Worm (Caenorhabditis elegans): ENCODE results near the gene W04E12.5.
A peak's percentile ranks its signal among the peaks of the same experiment; 100 is the strongest.

Gene W04E12.5

ce11 chrV:19752879-19753278, 6.9 kb downstream of the W04E12.5 start:
- TF ChIP-seq fkh-10 (GFP tag; optimal IDR thresholded peaks at IDR 0.05) = no peak
- TF ChIP-seq D1046.2 (GFP tag; IDR thresholded peaks at IDR 0.05) = no peak
- peak; percentile 76 for TF ChIP-seq set-16 (GFP tag; IDR thresholded peaks at IDR 0.05)

DNA sequence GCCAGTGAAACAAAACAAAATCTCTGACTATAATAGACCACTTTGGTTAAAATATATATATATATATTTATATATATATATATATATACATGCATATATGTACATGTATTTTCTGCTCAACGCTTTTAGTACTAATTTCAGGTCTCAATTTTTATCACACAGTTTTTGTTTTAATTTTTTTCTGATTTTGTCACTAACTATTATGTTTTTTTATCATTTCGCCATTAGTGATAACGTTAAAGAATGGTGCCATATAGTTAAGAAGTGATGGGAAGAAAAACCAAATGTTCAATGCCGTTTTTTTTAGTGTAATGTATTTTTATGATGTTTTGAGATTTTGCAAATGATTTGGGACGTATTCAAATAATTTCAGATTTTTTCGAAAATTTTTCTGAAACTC, 8.4 kb downstream of the W04E12.5 start:
- TF ChIP-seq nhr-102 (tag; optimal IDR thresholded peaks at IDR 0.05) = no peak
- TF ChIP-seq spr-3 (GFP tag; optimal IDR thresholded peaks at IDR 0.05) = no peak
- no peak for TF ChIP-seq Y5F2A.4 (GFP tag; optimal IDR thresholded peaks at IDR 0.05)
- TF ChIP-seq lin-1 (GFP tag; IDR thresholded peaks at IDR 0.05) = no peak
- peak; percentile 59 for TF ChIP-seq nhr-28 (tag; optimal IDR thresholded peaks at IDR 0.05)
- TF ChIP-seq lsy-2 (tag; optimal IDR thresholded peaks at IDR 0.05) = no peak
- no peak for TF ChIP-seq daf-16 (GFP tag; optimal IDR thresholded peaks at IDR 0.05)
- no peak for TF ChIP-seq daf-16 (tag; optimal IDR thresholded peaks at IDR 0.05)
- TF ChIP-seq ZK546.5 (tag; optimal IDR thresholded peaks at IDR 0.05) = no peak
- no peak for TF ChIP-seq daf-8 (GFP tag; IDR thresholded peaks at IDR 0.05)
- no peak for TF ChIP-seq fos-1 (tag; optimal IDR thresholded peaks at IDR 0.05)
- peak; percentile 13 for TF ChIP-seq pqm-1 (tag; optimal IDR thresholded peaks at IDR 0.05)
- no peak for TF ChIP-seq nhr-6 (tag; optimal IDR thresholded peaks at IDR 0.05)
- 0 out of 2 replicates have a peak, but pooled peaks have one; percentile 50 for TF ChIP-seq php-3 (GFP tag; IDR thresholded peaks at IDR 0.05)

- TF ChIP-seq ceh-20 (GFP tag; IDR thresholded peaks at IDR 0.05) (no peak), nhr-77 (tag; optimal IDR thresholded peaks at IDR 0.05) (peak; percentile 25), dmd-8 (GFP tag; IDR thresholded peaks at IDR 0.05) (no peak), egl-27 (tag; optimal IDR thresholded peaks at IDR 0.05) (no peak), zfp-3 (GFP tag; conservative IDR thresholded peaks at IDR 0.05) (no peak), hmg-1.1 (GFP tag; IDR thresholded peaks at IDR 0.05) (no peak), mep-1 (tag; optimal IDR thresholded peaks at IDR 0.05) (no peak), mxl-3 (GFP tag; optimal IDR thresholded peaks at IDR 0.05) (peak; percentile 89), mdt-29 (GFP tag; IDR thresholded peaks at IDR 0.05) (no peak), aha-1 (tag) (no peak), daf-19 (GFP tag; conservative IDR thresholded peaks at IDR 0.05) (no peak), nhr-102 (tag; optimal IDR thresholded peaks at IDR 0.05) (no peak), dmd-9 (GFP tag; IDR thresholded peaks at IDR 0.05) (no peak), Y105C5A.15 (GFP tag; IDR thresholded peaks at IDR 0.05) (no peak), nhr-48 (tag; optimal IDR thresholded peaks at IDR 0.05) (no peak), ctbp-1 (GFP tag; IDR thresholded peaks at IDR 0.05) (no peak), nhr-28 (tag; optimal IDR thresholded peaks at IDR 0.05) (peak; percentile 75), zip-2 (tag; optimal IDR thresholded peaks at IDR 0.05) (no peak), ceh-44 (GFP tag; IDR thresholded peaks at IDR 0.05) (no peak), lin-13 (GFP tag; optimal IDR thresholded peaks at IDR 0.05) (no peak), set-16 (GFP tag; IDR thresholded peaks at IDR 0.05) (no peak), hlh-11 (tag; optimal IDR thresholded peaks at IDR 0.05) (peak; percentile 68), lim-7 (GFP tag; IDR thresholded peaks at IDR 0.05) (no peak), egl-43 (GFP tag; IDR thresholded peaks at IDR 0.05) (no peak), arid-1 (GFP tag; conservative IDR thresholded peaks at IDR 0.05) (no peak), mxl-2 (GFP tag; conservative IDR thresholded peaks at IDR 0.05) (no peak), Y48G9A.11 (GFP tag; IDR thresholded peaks at IDR 0.05) (no peak), php-3 (GFP tag; IDR thresholded peaks at IDR 0.05) (peak; percentile 80), dve-1 (tag; optimal IDR thresholded peaks at IDR 0.05; ENCODE audit: insufficient read depth) (peak; percentile 35), pqm-1 (tag; optimal IDR thresholded peaks at IDR 0.05) (peak; percentile 84), lin-1 (GFP tag; IDR thresholded peaks at IDR 0.05) (0 out of 2 replicates have a peak, but pooled peaks have one; percentile 14), nhr-11 (tag; optimal IDR thresholded peaks at IDR 0.05) (no peak), ceh-82 (tag; optimal IDR thresholded peaks at IDR 0.05) (no peak), daf-16 (GFP tag; optimal IDR thresholded peaks at IDR 0.05) (no peak), daf-16 (tag; optimal IDR thresholded peaks at IDR 0.05) (peak; percentile 51), unc-39 (tag; optimal IDR thresholded peaks at IDR 0.05) (no peak), F10B5.3 (tag; optimal IDR thresholded peaks at IDR 0.05) (no peak), mdl-1 (tag; optimal IDR thresholded peaks at IDR 0.05) (no peak), dpl-1 (GFP tag; optimal IDR thresholded peaks at IDR 0.05) (no peak), lin-38 (GFP tag; IDR thresholded peaks at IDR 0.05) (no peak)
These were observed 9.3 kb downstream of the W04E12.5 start, which contains the start of gene clec-50 for ce11 chrV:19755260-19755659. TSS of gene clec-50 (minus strand) at chrV:19755368.
